Fruit fly (Drosophila melanogaster): ENCODE measurements around the gene CG31673.
A peak's percentile ranks its signal among the peaks of the same experiment; 100 is the strongest.

CG31673 gene

dm6 chr2L:20807617-20808509 is 21.5 kb upstream of the CG31673 start (continued):
- peak; percentile 36 for TF ChIP-seq CG12219 (GFP tag; optimal IDR thresholded peaks at IDR 0.05)
- peak; percentile 10 for TF ChIP-seq CG11398 (GFP tag; optimal IDR thresholded peaks at IDR 0.05)
- TF ChIP-seq nmo (GFP tag; optimal IDR thresholded peaks at IDR 0.05), result peak; percentile 29
- peak; percentile 67; the same call in 2 of the 3 replicates for TF ChIP-seq tgo (GFP tag; IDR thresholded peaks at IDR 0.05)
- peak; percentile 66 for TF ChIP-seq CG15514 (GFP tag; optimal IDR thresholded peaks at IDR 0.05)
- TF ChIP-seq CG4854 (GFP tag; optimal IDR thresholded peaks at IDR 0.05), result no peak
- no peak for TF ChIP-seq luna (GFP tag; optimal IDR thresholded peaks at IDR 0.05)
- peak; percentile 56 for TF ChIP-seq CG2712 (tag; optimal IDR thresholded peaks at IDR 0.05)
- TF ChIP-seq CG1602 (GFP tag; optimal IDR thresholded peaks at IDR 0.05), result peak; percentile 3
- TF ChIP-seq gro (GFP tag; optimal IDR thresholded peaks at IDR 0.05), result peak; percentile 24
- TF ChIP-seq CG34376 (GFP tag; optimal IDR thresholded peaks at IDR 0.05), result peak; percentile 14
- TF ChIP-seq gem (tag; optimal IDR thresholded peaks at IDR 0.05), result peak; percentile 76
- peak; percentile 8; the same call in 2 of the 3 replicates for TF ChIP-seq ci (GFP tag; IDR thresholded peaks at IDR 0.05)
- TF ChIP-seq H15 (GFP tag; IDR thresholded peaks at IDR 0.05), result 0 out of 3 replicates have a peak, but pooled peaks have one; percentile 32
- no peak for TF ChIP-seq insv (GFP tag; optimal IDR thresholded peaks at IDR 0.05)
- 0 out of 3 replicates have a peak, but pooled peaks have one; percentile 10 for TF ChIP-seq Optix (GFP tag; IDR thresholded peaks at IDR 0.05)
- 0 out of 2 replicates have a peak, but pooled peaks have one; percentile 12 for TF ChIP-seq ttk (GFP tag; IDR thresholded peaks at IDR 0.05)
- TF ChIP-seq jing (GFP tag; optimal IDR thresholded peaks at IDR 0.05), result no peak
- peak; percentile 65 for TF ChIP-seq CG12071 (GFP tag; optimal IDR thresholded peaks at IDR 0.05)
- TF ChIP-seq D19B (GFP tag; optimal IDR thresholded peaks at IDR 0.05), result peak; percentile 42
- peak; percentile 82 for TF ChIP-seq CG18599 (GFP tag; optimal IDR thresholded peaks at IDR 0.05)
- peak; percentile 13; the same call in 1 of the 2 replicates for TF ChIP-seq sisA (GFP tag; IDR thresholded peaks at IDR 0.05)
- TF ChIP-seq her (GFP tag; optimal IDR thresholded peaks at IDR 0.05), result peak; percentile 59
- TF ChIP-seq CG15269 (tag; optimal IDR thresholded peaks at IDR 0.05), result peak; percentile 67
- peak; percentile 67 for TF ChIP-seq grau (tag; optimal IDR thresholded peaks at IDR 0.05)
- 0 out of 3 replicates have a peak, but pooled peaks have one; percentile 12 for TF ChIP-seq CG3726 (GFP tag; IDR thresholded peaks at IDR 0.05)
- TF ChIP-seq CG12391 (tag; optimal IDR thresholded peaks at IDR 0.05), result peak; percentile 51
- peak; percentile 55 for TF ChIP-seq CoRest (tag; optimal IDR thresholded peaks at IDR 0.05)
- TF ChIP-seq CG17912 (GFP tag; optimal IDR thresholded peaks at IDR 0.05), result no peak
- TF ChIP-seq CG42726 (GFP tag; IDR thresholded peaks at IDR 0.05; ENCODE audit: partially characterized antibody), result no peak
- peak; percentile 69 for TF ChIP-seq Xrp1 (GFP tag; IDR thresholded peaks at IDR 0.05)
- TF ChIP-seq HLHmδ (GFP tag; optimal IDR thresholded peaks at IDR 0.05), result no peak
- peak; percentile 31; the same call in 1 of the 2 replicates for TF ChIP-seq CG10366 (GFP tag; IDR thresholded peaks at IDR 0.05)
- TF ChIP-seq CG32767 (GFP tag; IDR thresholded peaks at IDR 0.05), result 0 out of 2 replicates have a peak, but pooled peaks have one; percentile 33
- no peak for TF ChIP-seq CG30020 (tag; optimal IDR thresholded peaks at IDR 0.05)
- no peak for TF ChIP-seq CG8290 (GFP tag; optimal IDR thresholded peaks at IDR 0.05)
- TF ChIP-seq CG8290 (tag; optimal IDR thresholded peaks at IDR 0.05), result peak in 1 of 2 experiments; percentile 4
- peak; percentile 24; the same call in 1 of the 3 replicates for TF ChIP-seq B-H1 (GFP tag; IDR thresholded peaks at IDR 0.05)
- TF ChIP-seq crol (GFP tag; IDR thresholded peaks at IDR 0.05), result peak; percentile 80
- TF ChIP-seq lola (GFP tag; optimal IDR thresholded peaks at IDR 0.05), result peak in 1 of 3 experiments; percentile 4
- peak; percentile 55 for TF ChIP-seq Asciz (GFP tag; optimal IDR thresholded peaks at IDR 0.05)
- TF ChIP-seq CG12299 (tag; optimal IDR thresholded peaks at IDR 0.05), result peak; percentile 46
- peak; percentile 68 for TF ChIP-seq Hand (GFP tag; optimal IDR thresholded peaks at IDR 0.05)
- peak; percentile 28 for TF ChIP-seq Bteb2 (GFP tag; optimal IDR thresholded peaks at IDR 0.05)
- no peak for TF ChIP-seq yki (optimal IDR thresholded peaks at IDR 0.05)
- TF ChIP-seq Fer2 (tag; optimal IDR thresholded peaks at IDR 0.05), result peak; percentile 53
- no peak for TF ChIP-seq Ets65A (GFP tag)
- TF ChIP-seq CrebB (tag; optimal IDR thresholded peaks at IDR 0.05), result no peak

All from whole organism, embryonic.